Worm (Caenorhabditis elegans) whole organism, L4/young adult: ENCODE data around the gene Y105C5A.1270.

Source experiments
- W03F9.2 ChIP-seq: fragments of 150-350 bp; optimal IDR thresholded peaks from 2 replicates; lab custom pipeline; 2014; ENCODE audit warnings: missing biosample characterization, missing genetic modification characterization
- dao-5 ChIP-seq: sonication (generic microtip); optimal IDR thresholded peaks from 2 replicates; lab custom pipeline; 2016; ENCODE audit warnings: missing genotype, missing genetic modification characterization, moderate library complexity, missing compliant biosample characterization
- him-1 ChIP-seq: sonication (generic microtip); optimal IDR thresholded peaks from 2 replicates; lab custom pipeline; 2016; ENCODE audit warnings: missing genotype, missing genetic modification reagents, missing genetic modification characterization, missing compliant biosample characterization

The Y105C5A.1270 gene

DNA sequence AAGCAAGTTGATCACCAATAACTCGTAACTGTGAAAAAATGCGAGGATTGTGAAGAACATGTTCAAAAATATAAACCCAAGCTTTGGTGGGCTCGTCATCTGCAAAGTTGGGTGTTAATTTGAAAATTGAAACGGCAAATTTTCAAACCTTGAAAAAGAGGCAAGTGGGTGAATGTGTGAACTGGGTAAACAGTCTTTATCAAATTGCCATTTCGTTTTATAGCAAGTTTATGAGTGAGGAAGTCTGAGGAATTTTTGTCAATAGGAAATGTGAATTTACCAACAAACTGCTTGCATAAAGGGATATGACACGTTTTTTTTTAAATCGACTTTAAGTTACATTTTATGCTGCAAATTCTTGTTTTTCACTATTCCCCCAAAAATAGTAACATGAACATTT, at the start of gene Y105C5A.1270:
TSS of gene Y105C5A.1270 (minus strand) at position 101 of the 400 bp plus-strand sequence.
- TF ChIP-seq him-1 (tag; lab: Kevin White, UChicago) (no peak), dao-5 (tag; lab: Kevin White, UChicago) (no peak), W03F9.2 (tag; lab: Kevin White, UChicago) (no peak)

DNA sequence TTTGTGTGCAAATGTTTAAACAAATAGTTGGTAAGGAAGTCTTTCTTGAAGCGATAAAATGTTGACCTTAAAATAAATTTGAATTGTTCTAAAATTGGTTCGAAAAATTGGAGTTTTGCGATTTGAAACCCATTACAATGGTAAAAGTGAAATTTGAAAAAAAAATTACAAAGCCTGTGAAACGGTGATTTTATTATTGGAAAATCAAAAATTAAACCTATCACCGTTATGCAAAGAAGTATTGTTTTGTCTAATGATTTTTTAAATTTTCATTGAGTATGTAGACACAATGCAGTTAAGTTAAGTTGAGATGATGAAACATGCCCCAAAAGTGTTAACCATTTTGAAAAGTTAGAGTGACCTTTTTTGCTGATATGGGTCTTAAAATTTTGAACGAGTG, 48.4 kb upstream of the Y105C5A.1270 start:
- TF ChIP-seq him-1 (tag; lab: Kevin White, UChicago) (no peak), W03F9.2 (tag; lab: Kevin White, UChicago) (no peak), dao-5 (tag; lab: Kevin White, UChicago) (no peak)

DNA sequence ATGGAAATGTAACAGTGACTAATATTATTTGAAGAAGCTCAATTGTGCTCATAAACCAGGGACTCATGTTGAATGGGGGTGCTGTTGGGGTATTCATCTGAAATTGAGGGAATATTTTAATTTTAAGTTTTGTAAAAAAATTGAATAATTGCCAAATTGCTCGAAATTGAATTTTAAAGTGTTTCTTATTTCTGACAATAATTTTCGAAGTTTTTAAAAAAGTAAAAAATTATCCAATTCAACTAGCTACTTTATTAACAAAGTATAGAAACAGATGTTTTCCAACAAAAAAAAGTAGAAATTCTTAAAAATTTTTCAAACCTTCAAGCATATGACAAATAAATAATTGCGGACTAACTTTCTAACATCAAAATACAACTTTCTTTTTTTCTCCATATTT, 47.7 kb upstream of the Y105C5A.1270 start, which contains the start of gene srv-14:
TSS of gene srv-14 (minus strand) at position 101 of the 400 bp plus-strand sequence.
- no peak for TF ChIP-seq him-1 (tag; lab: Kevin White, UChicago)
- no peak for TF ChIP-seq dao-5 (tag; lab: Kevin White, UChicago)
- TF ChIP-seq W03F9.2 (tag; lab: Kevin White, UChicago) = no peak

DNA sequence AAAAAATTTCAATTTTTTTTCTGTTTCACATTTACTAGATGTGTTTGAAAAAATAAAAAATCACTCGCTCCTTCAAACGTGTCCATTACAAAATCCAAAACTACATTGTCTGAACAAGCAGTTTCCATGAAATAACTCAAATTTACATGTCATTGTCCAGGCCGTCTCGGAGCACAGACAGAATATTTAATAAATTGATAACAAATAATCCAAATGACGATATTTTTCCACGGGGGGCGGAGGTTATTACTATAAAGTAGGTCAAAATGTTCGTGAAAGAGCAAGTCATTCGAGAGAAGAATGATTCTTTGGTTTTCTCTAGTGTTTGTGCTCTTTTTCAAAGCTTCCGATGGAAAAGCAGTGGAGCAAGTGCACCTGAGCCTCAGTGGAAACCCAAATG, 37.5 kb upstream of the Y105C5A.1270 start, which contains the start of gene Y105C5B.3:
TSS of gene Y105C5B.3 (plus strand) at position 301 of the 400 bp plus-strand sequence.
- TF ChIP-seq W03F9.2 (tag; lab: Kevin White, UChicago) (no peak), him-1 (tag; lab: Kevin White, UChicago) (no peak), dao-5 (tag; lab: Kevin White, UChicago) (no peak)

DNA sequence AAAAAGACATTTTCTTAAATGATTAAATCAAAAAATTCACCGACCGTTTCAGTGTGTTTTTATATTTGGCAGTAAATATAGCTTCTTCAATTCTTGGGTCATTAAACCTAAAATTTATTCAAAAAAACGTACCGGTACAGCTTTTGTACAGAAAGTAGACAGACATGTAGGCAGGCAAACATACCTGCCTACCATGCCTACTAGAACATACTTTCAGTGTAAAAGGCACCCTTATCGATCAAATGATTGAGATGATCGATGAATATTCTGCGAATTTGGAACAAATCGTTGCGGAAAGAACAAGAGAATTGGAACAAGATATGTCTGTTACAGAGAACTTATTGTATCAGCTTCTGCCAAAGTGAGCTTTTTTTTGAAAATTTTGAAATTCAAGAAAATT, 33.7 kb upstream of the Y105C5A.1270 start:
- TF ChIP-seq him-1 (tag; lab: Kevin White, UChicago) (no peak), W03F9.2 (tag; lab: Kevin White, UChicago) (no peak), dao-5 (tag; lab: Kevin White, UChicago) (no peak)

DNA sequence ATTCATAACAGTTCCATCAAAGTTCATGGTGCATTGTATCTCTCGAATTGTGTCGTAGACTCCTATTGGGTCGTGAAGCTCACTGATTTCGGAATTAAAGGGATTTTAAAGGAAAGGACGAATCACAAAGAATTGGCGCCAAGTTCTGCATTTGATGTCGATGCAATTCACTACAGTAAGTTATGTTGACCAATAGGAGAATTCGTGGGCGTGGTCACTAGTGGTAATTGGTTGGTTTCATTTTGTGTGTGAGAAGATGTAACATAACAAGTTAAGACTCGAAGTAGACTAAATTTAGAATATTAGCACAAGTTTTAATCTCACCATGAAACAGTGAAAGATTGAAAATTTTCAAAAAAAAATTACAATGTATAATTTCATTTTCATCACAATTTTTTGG, 31.8 kb upstream of the Y105C5A.1270 start:
- TF ChIP-seq W03F9.2 (tag; lab: Kevin White, UChicago) = no peak
- no peak for TF ChIP-seq dao-5 (tag; lab: Kevin White, UChicago)
- no peak for TF ChIP-seq him-1 (tag; lab: Kevin White, UChicago)

DNA sequence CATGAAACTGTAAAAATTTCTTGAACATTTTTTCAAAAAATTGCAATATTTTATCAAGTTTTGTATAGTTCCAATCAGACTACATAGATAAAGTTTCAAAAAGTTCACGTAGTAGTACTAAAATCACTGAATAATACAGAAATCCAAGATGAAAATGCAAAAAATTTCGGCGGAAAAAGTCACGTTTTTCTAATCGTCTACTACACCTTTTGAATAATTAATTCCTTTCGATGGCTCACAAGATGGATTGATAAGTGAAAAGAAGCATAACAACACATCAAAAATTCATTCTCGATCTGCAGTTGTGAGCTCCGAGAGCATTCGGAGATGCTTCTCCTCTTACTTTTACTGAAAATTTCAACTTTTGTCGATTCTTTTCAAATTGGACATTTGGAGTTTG, 26.2 kb upstream of the Y105C5A.1270 start, which contains the start of gene gcy-25:
TSS of gene gcy-25 (plus strand) at position 301 of the 400 bp plus-strand sequence.
- TF ChIP-seq dao-5 (tag; lab: Kevin White, UChicago) (no peak), him-1 (tag; lab: Kevin White, UChicago) (no peak), W03F9.2 (tag; lab: Kevin White, UChicago) (no peak)

DNA sequence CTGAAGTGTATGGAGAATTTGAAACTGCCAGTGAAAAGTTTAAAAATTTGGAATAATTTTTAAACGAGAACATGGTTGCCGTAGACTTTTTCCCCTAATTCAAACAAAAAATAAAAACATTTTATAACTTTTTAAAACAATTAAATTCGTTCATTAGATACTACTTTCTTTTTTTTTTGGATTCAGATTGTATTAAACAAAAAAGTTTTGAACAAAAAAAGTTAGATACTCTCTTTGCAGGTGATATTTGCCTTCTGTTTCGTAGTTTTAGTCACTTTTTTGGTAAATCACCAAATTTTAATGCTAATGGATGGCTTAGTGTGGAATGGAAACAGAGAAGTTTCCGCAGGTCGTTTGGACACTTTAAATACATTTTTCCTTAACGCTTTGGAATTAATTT, 23.9 kb upstream of the Y105C5A.1270 start, which contains the start of gene Y105C5B.1:
TSS of gene Y105C5B.1 (plus strand) at position 301 of the 400 bp plus-strand sequence.
- TF ChIP-seq dao-5 (tag; lab: Kevin White, UChicago) (no peak), him-1 (tag; lab: Kevin White, UChicago) (no peak), W03F9.2 (tag; lab: Kevin White, UChicago) (no peak)

DNA sequence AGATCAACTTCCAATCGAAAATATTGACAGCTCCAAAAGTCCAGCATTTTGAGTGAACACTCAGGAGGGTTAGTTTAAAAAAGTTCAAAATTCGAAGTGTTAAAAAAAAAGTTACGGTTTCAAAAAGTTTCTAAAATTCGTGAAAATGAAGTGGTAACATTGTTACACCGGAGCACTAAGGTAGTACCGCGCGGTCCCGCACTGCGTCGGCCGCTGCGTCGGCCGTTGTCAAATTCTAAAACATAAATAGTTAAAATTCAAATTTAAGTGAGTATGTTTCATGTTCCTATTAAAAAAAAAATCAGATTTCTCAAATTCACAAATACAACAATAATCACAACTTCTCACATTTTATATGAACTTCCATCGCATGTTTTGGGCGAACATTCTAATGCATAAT, 21.8 kb upstream of the Y105C5A.1270 start:
- TF ChIP-seq W03F9.2 (tag; lab: Kevin White, UChicago) = no peak
- TF ChIP-seq dao-5 (tag; lab: Kevin White, UChicago) = no peak
- no peak for TF ChIP-seq him-1 (tag; lab: Kevin White, UChicago)

DNA sequence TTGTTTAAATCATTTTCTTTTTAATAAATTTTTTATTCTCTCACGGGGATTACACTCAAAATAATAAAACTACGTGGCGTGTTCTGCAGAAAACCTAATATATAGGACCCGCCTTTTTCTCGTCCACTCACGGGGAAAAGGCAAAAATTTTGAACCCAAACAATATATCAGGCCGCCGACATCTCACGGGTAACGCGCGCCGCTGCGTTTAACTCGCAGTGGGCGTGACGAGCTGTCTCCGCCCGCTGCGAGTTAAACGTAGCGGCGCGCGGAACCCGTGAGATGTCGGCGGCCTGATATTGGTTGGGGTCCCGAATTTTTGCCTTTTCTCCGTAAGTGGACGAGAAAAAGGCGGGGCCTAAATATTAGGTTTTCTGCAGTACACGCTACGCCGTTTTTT, 15.0 kb upstream of the Y105C5A.1270 start:
- TF ChIP-seq W03F9.2 (tag; lab: Kevin White, UChicago) = no peak
- TF ChIP-seq him-1 (tag; lab: Kevin White, UChicago) = no peak
- TF ChIP-seq dao-5 (tag; lab: Kevin White, UChicago) = no peak

DNA sequence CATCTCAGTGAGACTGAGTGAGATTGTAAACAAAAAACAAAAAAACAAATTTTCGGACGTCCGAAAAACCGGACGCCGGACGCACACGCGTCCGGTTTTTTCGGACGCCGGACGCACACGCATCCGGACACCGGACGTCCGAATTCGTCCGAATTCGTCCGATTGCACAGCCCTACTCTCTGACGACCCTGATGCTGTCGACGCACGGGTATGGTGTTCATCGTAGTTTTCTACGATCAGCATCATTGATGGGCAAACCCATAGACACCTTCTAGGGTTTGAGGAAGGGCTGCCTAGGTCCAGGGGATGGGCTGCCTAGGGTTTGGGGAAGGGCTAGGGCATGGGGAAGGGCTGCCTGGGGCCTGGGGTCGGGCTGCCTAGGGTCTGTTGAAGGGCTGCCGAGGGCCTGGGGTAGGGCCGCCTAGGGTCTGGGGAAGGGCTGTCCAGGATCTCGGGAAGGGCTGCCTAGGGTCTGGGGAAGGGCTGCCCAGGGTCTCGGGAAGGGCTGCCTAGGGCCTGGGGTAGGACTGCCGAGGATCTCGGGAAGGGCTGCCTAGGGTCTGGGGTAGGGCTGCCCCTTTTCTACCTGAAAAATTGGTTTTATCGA, 7.5 kb upstream of the Y105C5A.1270 start:
- TF ChIP-seq W03F9.2 (tag; lab: Kevin White, UChicago) (no peak), him-1 (tag; lab: Kevin White, UChicago) (no peak), dao-5 (tag; lab: Kevin White, UChicago) (no peak)

DNA sequence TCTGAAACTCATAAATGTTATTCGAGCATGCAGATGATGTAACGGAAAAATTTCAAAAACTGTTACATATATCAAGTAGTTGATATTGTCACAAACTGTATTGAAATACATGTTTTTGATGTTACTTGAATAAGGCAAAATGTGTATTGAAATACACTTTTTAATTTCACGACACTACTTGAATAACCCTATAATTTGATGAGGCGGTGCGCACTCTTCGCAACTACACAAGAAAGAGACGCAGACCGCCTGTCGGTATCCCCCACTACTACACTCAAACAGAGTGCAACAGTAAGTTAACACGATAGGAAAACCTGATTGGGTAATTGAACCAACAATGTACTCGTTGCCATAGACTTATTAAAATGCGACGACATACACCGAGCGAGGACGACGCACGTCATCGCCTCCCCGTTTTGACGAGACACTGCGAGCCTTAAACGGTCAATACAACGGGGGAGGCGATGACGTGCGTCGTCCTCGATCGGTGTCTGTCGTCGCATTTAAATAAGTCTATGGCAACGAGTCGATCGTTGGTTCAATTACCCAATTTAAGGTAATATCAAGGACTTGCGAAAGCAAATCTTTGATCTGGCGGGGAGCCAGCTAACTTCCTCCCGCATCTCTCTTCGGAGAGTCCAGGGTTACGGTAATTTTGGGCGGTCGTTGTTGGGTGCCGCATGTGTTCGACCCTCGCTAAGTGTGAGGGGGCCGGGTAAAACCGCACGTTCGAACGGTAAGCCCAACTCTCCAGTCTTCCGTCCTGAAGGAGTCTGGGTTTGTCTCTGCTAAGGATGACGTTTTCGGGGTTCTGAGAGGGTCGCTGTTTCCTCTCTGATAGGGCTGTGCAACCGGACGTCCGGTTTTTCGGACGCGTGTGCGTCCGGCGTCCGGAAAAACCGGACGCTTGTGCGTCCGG, 6.7 kb upstream of the Y105C5A.1270 start:
- TF ChIP-seq dao-5 (tag; lab: Kevin White, UChicago) (no peak), him-1 (tag; lab: Kevin White, UChicago) (no peak), W03F9.2 (tag; lab: Kevin White, UChicago) (no peak)

DNA sequence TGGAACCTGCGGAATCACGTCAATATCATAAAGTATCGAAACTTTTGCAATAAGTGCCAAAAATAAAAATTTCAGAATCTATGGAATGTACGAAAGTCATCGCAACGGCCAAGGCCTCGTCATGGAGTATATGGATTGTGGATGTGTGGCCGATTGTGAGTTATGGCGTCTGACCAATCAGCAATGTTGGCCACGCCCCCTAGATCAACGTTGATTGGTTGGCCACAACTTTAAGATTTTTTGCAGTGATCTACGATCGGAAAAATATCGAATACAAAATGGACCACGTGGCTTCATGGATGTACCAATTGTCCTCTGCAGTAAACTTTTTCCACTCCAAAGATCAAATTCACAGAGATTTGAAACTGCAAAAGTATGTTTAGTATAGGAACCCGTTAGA, 4.2 kb upstream of the Y105C5A.1270 start:
- no peak for TF ChIP-seq W03F9.2 (tag; lab: Kevin White, UChicago)
- no peak for TF ChIP-seq him-1 (tag; lab: Kevin White, UChicago)
- TF ChIP-seq dao-5 (tag; lab: Kevin White, UChicago) = no peak
